Worm (Caenorhabditis elegans) whole organism, early embryonic: ENCODE measurements around the gene pax-1.

Experiments used
- F13C5.2 ChIP-seq: sonication (generic microtip); optimal IDR thresholded peaks from 2 replicates; lab custom pipeline; 2017; ENCODE audit warnings: mild to moderate bottlenecking, missing genetic modification characterization, inconsistent platforms, missing compliant biosample characterization
- aly-1 ChIP-seq: sonication (generic microtip); optimal IDR thresholded peaks from 2 replicates; lab custom pipeline; 2016; ENCODE audit warnings: missing genetic modification characterization, missing compliant biosample characterization
- ama-1 ChIP-seq: fragments of 150-350 bp; optimal IDR thresholded peaks from 2 replicates; lab custom pipeline; 2014
- ceh-36 ChIP-seq: sonication (generic microtip); optimal IDR thresholded peaks from 2 replicates; lab custom pipeline; 2016; ENCODE audit warnings: missing genetic modification characterization, inconsistent platforms, missing compliant biosample characterization
- ets-7 ChIP-seq: sonication (generic microtip); optimal IDR thresholded peaks from 2 replicates; lab custom pipeline; 2016; ENCODE audit warnings: missing genotype, missing genetic modification characterization, missing compliant biosample characterization
- flt-1 ChIP-seq: fragments of 200-800 bp; sonication (Bioruptor generic); IDR thresholded peaks from 2 replicates; pipeline ENCODE4 v1.3.6; 2022; ENCODE audit warnings: missing genetic modification characterization, missing compliant biosample characterization
- hmbx-1 ChIP-seq: sonication (generic microtip); optimal IDR thresholded peaks from 2 replicates; lab custom pipeline; 2016; ENCODE audit warnings: mild to moderate bottlenecking, missing genetic modification characterization, missing compliant biosample characterization
- hmg-4 ChIP-seq: fragments of 200-800 bp; sonication (Bioruptor generic); optimal IDR thresholded peaks from 2 replicates; lab custom pipeline; 2018; ENCODE audit warnings: mild to moderate bottlenecking, missing genetic modification characterization, missing compliant biosample characterization
- hnd-1 ChIP-seq: sonication (generic microtip); optimal IDR thresholded peaks from 2 replicates; lab custom pipeline; 2016; ENCODE audit warnings: missing genetic modification characterization, missing compliant biosample characterization
- scrt-1 ChIP-seq: fragments of 200-800 bp; sonication (Bioruptor generic); IDR thresholded peaks from 2 replicates; pipeline ENCODE4 v1.3.6; 2022; ENCODE audit warnings: missing genetic modification characterization, missing compliant biosample characterization
- sea-1 ChIP-seq: fragments of 200-800 bp; sonication (Bioruptor generic); conservative IDR thresholded peaks from 2 replicates; pipeline ENCODE4 v1.3.6; 2022; ENCODE audit warnings: missing genetic modification characterization, missing compliant biosample characterization
- tbx-11 ChIP-seq: fragments of 200-800 bp; sonication (Bioruptor generic); IDR thresholded peaks from 2 replicates; pipeline ENCODE4 v1.3.6; 2022; ENCODE audit warnings: missing genetic modification characterization, missing compliant biosample characterization

DNA sequence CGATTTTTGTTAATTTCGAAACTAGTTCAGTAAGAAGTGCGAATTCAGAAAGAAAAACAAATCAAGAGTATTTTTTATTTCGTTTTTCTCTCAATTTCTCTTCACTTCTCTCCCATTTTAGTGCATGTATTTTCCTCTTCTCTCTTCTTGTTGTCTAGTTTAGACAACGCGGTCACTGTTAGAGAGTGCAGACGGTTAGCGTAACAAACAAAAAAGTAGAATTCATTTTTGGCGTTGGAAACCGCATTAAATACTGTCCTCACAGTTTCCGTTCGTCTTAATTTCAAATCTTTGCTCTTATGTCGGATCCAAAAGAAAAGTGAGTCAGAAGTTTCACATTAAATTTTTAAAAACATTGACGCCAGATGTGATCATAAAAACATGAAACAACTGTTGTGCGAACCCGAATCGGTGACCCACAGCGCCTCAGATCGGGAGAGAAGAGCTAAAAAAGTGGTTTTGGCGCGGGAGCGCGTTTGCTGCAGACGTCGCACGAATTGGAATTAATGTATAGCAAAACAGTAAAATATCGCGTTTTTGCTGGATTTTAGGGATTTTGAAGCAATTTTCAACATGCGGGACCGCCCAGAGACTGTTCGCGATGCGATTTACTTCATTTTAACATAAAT lies 45.7 kb upstream of the pax-1 start, which contains the start of gene srp-7:
- TF ChIP-seq ama-1 (lab: Kevin White, UChicago) (no peak), tbx-11 (no peak), flt-1 (no peak), ets-7 (tag; lab: Kevin White, UChicago) (no peak), hmbx-1 (tag; lab: Kevin White, UChicago) (no peak), hmg-4 (GFP tag; lab: Kevin White, UChicago) (no peak), ceh-36 (tag; lab: Kevin White, UChicago) (no peak), F13C5.2 (tag; lab: Kevin White, UChicago) (no peak), sea-1 (GFP tag; lab: Robert Waterston, UW) (no peak), aly-1 (tag; lab: Kevin White, UChicago) (no peak), scrt-1 (GFP tag; lab: Robert Waterston, UW) (peak; percentile 36; the same call in 1 of the 2 replicates), hnd-1 (tag; lab: Kevin White, UChicago) (no peak)
